Worm (Caenorhabditis elegans) whole organism, young adult: Measurements from ENCODE around the gene hmgr-1.

ENCODE experiments used
- C06A6.2 ChIP-seq: fragments of 200-800 bp; sonication (Bioruptor generic); conservative IDR thresholded peaks from 2 replicates; pipeline ENCODE4 v1.3.6; 2022; ENCODE audit warnings: missing genetic modification characterization, missing compliant biosample characterization
- C17E4.6 ChIP-seq: fragments of 200-800 bp; sonication (Bioruptor generic); IDR thresholded peaks from 2 replicates; pipeline ENCODE4 v1.3.6; 2022; ENCODE audit warnings: missing genetic modification reagents, missing genetic modification characterization, missing compliant biosample characterization
- F22D6.2 ChIP-seq: sonication (generic microtip); optimal IDR thresholded peaks from 2 replicates; lab custom pipeline; 2016; ENCODE audit warnings: mild to moderate bottlenecking, missing genetic modification characterization, missing compliant biosample characterization
- F39B2.1 ChIP-seq: fragments of 200-800 bp; sonication (Bioruptor generic); IDR thresholded peaks from 2 replicates; pipeline ENCODE4 v1.3.6; 2022; ENCODE audit warnings: missing genetic modification reagents, missing genetic modification characterization, missing compliant biosample characterization
- F52B5.7 ChIP-seq: sonication (generic microtip); optimal IDR thresholded peaks from 2 replicates; lab custom pipeline; 2016; ENCODE audit warnings: mild to moderate bottlenecking, missing genetic modification characterization, missing compliant biosample characterization
- F55B11.4 ChIP-seq: sonication (generic microtip); optimal IDR thresholded peaks from 2 replicates; lab custom pipeline; 2016; ENCODE audit warnings: missing compliant biosample characterization, missing genetic modification characterization, borderline replicate concordance; ENCODE audit not compliant: insufficient read depth
- F57C9.4 ChIP-seq: sonication (generic microtip); optimal IDR thresholded peaks from 2 replicates; lab custom pipeline; 2017; ENCODE audit warnings: mild to moderate bottlenecking, missing genetic modification characterization, missing compliant biosample characterization
- Y53G8AR.9 ChIP-seq: fragments of 200-800 bp; sonication (Bioruptor generic); conservative IDR thresholded peaks from 2 replicates; pipeline ENCODE4 v1.3.6; 2022; ENCODE audit warnings: missing genetic modification reagents, missing genetic modification characterization, missing compliant biosample characterization
- Y56A3A.18 ChIP-seq: fragments of 200-800 bp; sonication (Bioruptor generic); IDR thresholded peaks from 2 replicates; pipeline ENCODE4 v1.3.6; 2022; ENCODE audit warnings: missing genetic modification reagents, missing genetic modification characterization, missing compliant biosample characterization
- Y95B8A.8 ChIP-seq: fragments of 200-800 bp; sonication (Bioruptor generic); IDR thresholded peaks from 2 replicates; pipeline ENCODE4 v1.3.6; 2022; ENCODE audit warnings: missing genetic modification reagents, missing genetic modification characterization, missing compliant biosample characterization
- aptf-3 ChIP-seq: fragments of 200-800 bp; sonication (Bioruptor generic); IDR thresholded peaks from 2 replicates; pipeline ENCODE4 v1.3.6; 2022; ENCODE audit warnings: missing genetic modification characterization, missing compliant biosample characterization
- attf-3 ChIP-seq: fragments of 200-800 bp; sonication (Bioruptor generic); conservative IDR thresholded peaks from 2 replicates; pipeline ENCODE4 v1.3.6; 2022; ENCODE audit warnings: missing genetic modification reagents, missing genetic modification characterization, missing compliant biosample characterization
- attf-5 ChIP-seq: fragments of 200-800 bp; sonication (Bioruptor generic); optimal IDR thresholded peaks from 2 replicates; lab custom pipeline; 2018; ENCODE audit warnings: mild to moderate bottlenecking, missing genetic modification characterization, missing compliant biosample characterization
- bed-2 ChIP-seq: fragments of 200-800 bp; sonication (Bioruptor generic); IDR thresholded peaks from 2 replicates; pipeline ENCODE4 v1.3.6; 2022; ENCODE audit warnings: missing genetic modification reagents, missing genetic modification characterization, missing compliant biosample characterization
- ceh-58 ChIP-seq: fragments of 200-800 bp; sonication (Bioruptor generic); IDR thresholded peaks from 2 replicates; pipeline ENCODE4 v1.3.6; 2022; ENCODE audit warnings: missing genetic modification characterization, missing compliant biosample characterization
- ceh-91 ChIP-seq: fragments of 200-800 bp; sonication (Bioruptor generic); IDR thresholded peaks from 2 replicates; pipeline ENCODE4 v1.3.6; 2022; ENCODE audit warnings: missing genetic modification reagents, missing genetic modification characterization, missing compliant biosample characterization
- dox-1 ChIP-seq: fragments of 200-800 bp; sonication (Bioruptor generic); IDR thresholded peaks from 2 replicates; pipeline ENCODE4 v1.3.6; 2022; ENCODE audit warnings: missing genetic modification reagents, missing genetic modification characterization, missing compliant biosample characterization
- dpl-1 ChIP-seq: fragments of 150-350 bp; optimal IDR thresholded peaks from 2 replicates; lab custom pipeline; 2014; ENCODE audit warnings: missing biosample characterization, missing genetic modification reagents, missing genetic modification characterization
- egl-18 ChIP-seq: fragments of 200-800 bp; sonication (Bioruptor generic); IDR thresholded peaks from 2 replicates; pipeline ENCODE4 v1.3.6; 2022; ENCODE audit warnings: missing genetic modification reagents, missing genetic modification characterization, missing compliant biosample characterization
- ets-4 ChIP-seq: fragments of 200-800 bp; sonication (Bioruptor generic); optimal IDR thresholded peaks from 2 replicates; lab custom pipeline; 2018; ENCODE audit warnings: mild to moderate bottlenecking, missing genetic modification characterization, missing compliant biosample characterization
- fkh-3 ChIP-seq: sonication (generic microtip); optimal IDR thresholded peaks from 2 replicates; lab custom pipeline; 2016; ENCODE audit warnings: mild to moderate bottlenecking, missing genetic modification characterization, missing compliant biosample characterization
- him-1 ChIP-seq: sonication (generic microtip); optimal IDR thresholded peaks from 2 replicates; lab custom pipeline; 2016; ENCODE audit warnings: missing genotype, missing genetic modification reagents, missing genetic modification characterization, missing compliant biosample characterization
- hlh-26 ChIP-seq: fragments of 200-800 bp; sonication (Bioruptor generic); conservative IDR thresholded peaks from 2 replicates; pipeline ENCODE4 v1.3.6; 2022; ENCODE audit warnings: missing genetic modification reagents, missing genetic modification characterization, missing compliant biosample characterization
- hrde-1 ChIP-seq: sonication (generic microtip); optimal IDR thresholded peaks from 2 replicates; lab custom pipeline; 2016; ENCODE audit warnings: missing genetic modification characterization, mild to moderate bottlenecking, missing compliant biosample characterization, moderate library complexity, missing genotype, missing genetic modification reagents, borderline replicate concordance
- let-526 ChIP-seq: fragments of 200-800 bp; sonication (Bioruptor generic); IDR thresholded peaks from 2 replicates; pipeline ENCODE4 v1.3.6; 2022; ENCODE audit warnings: missing genetic modification reagents, missing genetic modification characterization, missing compliant biosample characterization
- lin-26 ChIP-seq: fragments of 200-800 bp; sonication (Bioruptor generic); IDR thresholded peaks from 2 replicates; pipeline ENCODE4 v1.3.6; 2022; ENCODE audit warnings: missing genetic modification reagents, missing genetic modification characterization, missing compliant biosample characterization
- lin-35 ChIP-seq, 3 experiments: fragments of 150-350 bp in 2 of 3; sonication (generic microtip) in 1 of 3; optimal IDR thresholded peaks; 2 replicates each; lab custom pipeline; 2014 to 2018; ENCODE audit warnings: missing biosample characterization in 3 of 3, missing genetic modification characterization in 3 of 3, missing genetic modification reagents in 3 of 3
- lin-54 ChIP-seq: fragments of 200-800 bp; sonication (Bioruptor generic); optimal IDR thresholded peaks from 2 replicates; lab custom pipeline; 2018; ENCODE audit warnings: mild to moderate bottlenecking, missing genetic modification characterization, missing compliant biosample characterization
- lir-1 ChIP-seq: fragments of 200-800 bp; sonication (Bioruptor generic); conservative IDR thresholded peaks from 2 replicates; pipeline ENCODE4 v1.3.6; 2022; ENCODE audit warnings: missing genetic modification reagents, missing genetic modification characterization, missing compliant biosample characterization
- madf-10 ChIP-seq: sonication (generic microtip); optimal IDR thresholded peaks from 2 replicates; lab custom pipeline; 2016; ENCODE audit warnings: mild to moderate bottlenecking, missing genetic modification characterization, missing compliant biosample characterization
- madf-3 ChIP-seq: fragments of 200-800 bp; sonication (Bioruptor generic); IDR thresholded peaks from 2 replicates; pipeline ENCODE4 v1.3.6; 2022; ENCODE audit warnings: missing genetic modification reagents, missing genetic modification characterization, missing compliant biosample characterization
- mes-4 ChIP-seq: sonication (generic microtip); optimal IDR thresholded peaks from 2 replicates; lab custom pipeline; 2016; ENCODE audit warnings: missing genotype, missing genetic modification characterization, missing compliant biosample characterization
- mxl-1 ChIP-seq: sonication (generic microtip); optimal IDR thresholded peaks from 2 replicates; lab custom pipeline; 2016; ENCODE audit warnings: missing genetic modification characterization, missing compliant biosample characterization
- nhr-120 ChIP-seq: fragments of 200-800 bp; sonication (Bioruptor generic); IDR thresholded peaks from 2 replicates; pipeline ENCODE4 v1.3.6; 2022; ENCODE audit warnings: missing genetic modification characterization, missing compliant biosample characterization
- nhr-179 ChIP-seq: sonication (generic microtip); optimal IDR thresholded peaks from 2 replicates; lab custom pipeline; 2016; ENCODE audit warnings: mild to moderate bottlenecking, missing genetic modification characterization, missing compliant biosample characterization
- nhr-80 ChIP-seq: sonication (generic microtip); optimal IDR thresholded peaks from 2 replicates; lab custom pipeline; 2016; ENCODE audit warnings: missing genetic modification characterization, missing compliant biosample characterization
- rec-8 ChIP-seq, 2 experiments: sonication (generic microtip); optimal IDR thresholded peaks; 2 replicates each; lab custom pipeline; 2016; ENCODE audit warnings: mild to moderate bottlenecking in 2 of 2, missing genetic modification characterization in 2 of 2, missing genetic modification reagents in 2 of 2, missing genotype in 2 of 2, missing biosample characterization in 1 of 2, missing compliant biosample characterization in 1 of 2, moderate library complexity in 1 of 2
- repo-1 ChIP-seq: sonication (generic microtip); optimal IDR thresholded peaks from 2 replicates; lab custom pipeline; 2017; ENCODE audit warnings: mild to moderate bottlenecking, missing genetic modification characterization, missing compliant biosample characterization
- sea-2 ChIP-seq: fragments of 200-800 bp; sonication (Bioruptor generic); IDR thresholded peaks from 2 replicates; pipeline ENCODE4 v1.3.6; 2022; ENCODE audit warnings: missing genetic modification characterization, missing compliant biosample characterization
- snpc-1.3 ChIP-seq: sonication (generic microtip); optimal IDR thresholded peaks from 2 replicates; lab custom pipeline; 2017; ENCODE audit warnings: missing genetic modification characterization, mild to moderate bottlenecking, missing compliant biosample characterization, antibody characterized with exemption, moderate library complexity, missing genotype, missing genetic modification reagents; ENCODE audit not compliant: insufficient read depth
- somi-1 ChIP-seq: fragments of 200-800 bp; sonication (Bioruptor generic); optimal IDR thresholded peaks from 2 replicates; lab custom pipeline; 2018; ENCODE audit warnings: mild to moderate bottlenecking, missing genetic modification characterization, missing compliant biosample characterization
- tbp1 ChIP-seq: fragments of 200-800 bp; sonication (Bioruptor generic); optimal IDR thresholded peaks from 2 replicates; lab custom pipeline; 2018; ENCODE audit warnings: mild to moderate bottlenecking, missing genetic modification characterization, missing compliant biosample characterization
- tlf-1 ChIP-seq: fragments of 200-800 bp; sonication (Bioruptor generic); optimal IDR thresholded peaks from 2 replicates; lab custom pipeline; 2018; ENCODE audit warnings: mild to moderate bottlenecking, missing genetic modification characterization, missing compliant biosample characterization
- unc-130 ChIP-seq: sonication (generic microtip); optimal IDR thresholded peaks from 2 replicates; lab custom pipeline; 2016; ENCODE audit warnings: missing genetic modification reagents, missing genetic modification characterization, missing compliant biosample characterization
- zfh-2 ChIP-seq: fragments of 200-800 bp; sonication (Bioruptor generic); conservative IDR thresholded peaks from 2 replicates; pipeline ENCODE4 v1.3.6; 2022; ENCODE audit warnings: missing genetic modification reagents, missing genetic modification characterization, missing compliant biosample characterization
- ztf-22 ChIP-seq: fragments of 200-800 bp; sonication (Bioruptor generic); optimal IDR thresholded peaks from 2 replicates; lab custom pipeline; 2018; ENCODE audit warnings: mild to moderate bottlenecking, missing genetic modification characterization, moderate library complexity, missing compliant biosample characterization
- ztf-26 ChIP-seq: sonication (generic microtip); optimal IDR thresholded peaks from 2 replicates; lab custom pipeline; 2017; ENCODE audit warnings: missing genetic modification characterization, missing compliant biosample characterization
- ztf-3 ChIP-seq: fragments of 200-800 bp; sonication (Bioruptor generic); optimal IDR thresholded peaks from 2 replicates; lab custom pipeline; 2018; ENCODE audit warnings: mild to moderate bottlenecking, missing genetic modification characterization, missing compliant biosample characterization
- ztf-6 ChIP-seq: fragments of 200-800 bp; sonication (Bioruptor generic); IDR thresholded peaks from 2 replicates; pipeline ENCODE4 v1.3.6; 2022; ENCODE audit warnings: missing genetic modification reagents, missing genetic modification characterization, missing compliant biosample characterization

Gene hmgr-1

ce11 chrIII:7338693-7339092 lies 20.6 kb upstream of the hmgr-1 start, which contains the start of gene kap-1 (continued):
- no peak for TF ChIP-seq F57C9.4 (tag; lab: Kevin White, UChicago)
- TF ChIP-seq rec-8 (tag; optimal IDR thresholded peaks at IDR 0.05; lab: Kevin White, UChicago): no peak
- peak in 1 of 3 experiments; percentile 42 for TF ChIP-seq lin-35 (GFP tag; optimal IDR thresholded peaks at IDR 0.05; lab: Kevin White, UChicago)
- no peak for TF ChIP-seq somi-1 (GFP tag; lab: Kevin White, UChicago)
- TF ChIP-seq ztf-3 (GFP tag; lab: Kevin White, UChicago): peak; percentile 5
- TF ChIP-seq F22D6.2 (tag; lab: Kevin White, UChicago): no peak
- TF ChIP-seq Y95B8A.8 (GFP tag; lab: Robert Waterston, UW): no peak
- TF ChIP-seq F52B5.7 (tag; lab: Kevin White, UChicago): peak; percentile 76
- TF ChIP-seq C06A6.2 (GFP tag; lab: Robert Waterston, UW): no peak
- peak; percentile 71; the same call in 1 of the 2 replicates for TF ChIP-seq lin-26 (GFP tag; lab: Robert Waterston, UW)
- no peak for TF ChIP-seq attf-5 (GFP tag; lab: Kevin White, UChicago)
- peak; percentile 80 for TF ChIP-seq fkh-3 (tag; lab: Kevin White, UChicago)
- TF ChIP-seq nhr-179 (tag; lab: Kevin White, UChicago): no peak
- TF ChIP-seq repo-1: peak; percentile 73
- no peak; the same call in 1 of the 2 replicates for TF ChIP-seq Y53G8AR.9 (GFP tag; lab: Robert Waterston, UW)
- TF ChIP-seq ets-4: no peak
- TF ChIP-seq let-526 (GFP tag; lab: Robert Waterston, UW): peak; percentile 79; the same call in 1 of the 2 replicates
- TF ChIP-seq tbp1 (GFP tag; lab: Kevin White, UChicago): peak; percentile 32
- TF ChIP-seq unc-130: no peak
- TF ChIP-seq tlf-1 (GFP tag; lab: Kevin White, UChicago): peak; percentile 58
- TF ChIP-seq Y56A3A.18: peak; percentile 89; the same call in 1 of the 2 replicates
- TF ChIP-seq madf-3: no peak
- TF ChIP-seq nhr-80 (tag; lab: Kevin White, UChicago): no peak
- no peak for TF ChIP-seq mxl-1
- peak; percentile 58 for TF ChIP-seq hrde-1
- TF ChIP-seq nhr-120 (GFP tag; lab: Robert Waterston, UW): 0 out of 2 replicates have a peak, but pooled peaks have one; percentile 12
- no peak for TF ChIP-seq bed-2
- 0 out of 2 replicates have a peak, but pooled peaks have one; percentile 25 for TF ChIP-seq dox-1
- TF ChIP-seq ztf-6: no peak
- TF ChIP-seq C17E4.6 (GFP tag; lab: Robert Waterston, UW): no peak
- TF ChIP-seq ceh-91 (GFP tag; lab: Robert Waterston, UW): no peak
- TF ChIP-seq sea-2 (GFP tag; lab: Robert Waterston, UW): no peak
- TF ChIP-seq attf-3 (GFP tag; lab: Robert Waterston, UW): 0 out of 2 replicates have a peak, but pooled peaks have one; percentile 20
- no peak for TF ChIP-seq zfh-2 (GFP tag; lab: Robert Waterston, UW)
- no peak for TF ChIP-seq F55B11.4
- no peak for TF ChIP-seq ztf-26 (tag; lab: Kevin White, UChicago)
- TF ChIP-seq hlh-26 (GFP tag; lab: Robert Waterston, UW): 0 out of 2 replicates have a peak, but pooled peaks have one; percentile 32
- TF ChIP-seq him-1 (tag; lab: Kevin White, UChicago): peak; percentile 54
- TF ChIP-seq aptf-3 (GFP tag; lab: Robert Waterston, UW): no peak
- peak; percentile 7 for TF ChIP-seq snpc-1.3 (tag; lab: Kevin White, UChicago)
- no peak for TF ChIP-seq F39B2.1
- no peak for TF ChIP-seq ceh-58 (GFP tag; lab: Robert Waterston, UW)
- TF ChIP-seq dpl-1 (GFP tag; lab: Kevin White, UChicago): no peak
- peak; percentile 29 for TF ChIP-seq lin-54 (GFP tag; lab: Kevin White, UChicago)
- TF ChIP-seq egl-18 (GFP tag; lab: Robert Waterston, UW): no peak
- TF ChIP-seq lir-1: no peak
- TF ChIP-seq ztf-22 (GFP tag; lab: Kevin White, UChicago): peak; percentile 25
- no peak for TF ChIP-seq madf-10 (tag; lab: Kevin White, UChicago)
- TF ChIP-seq mes-4 (tag; lab: Kevin White, UChicago): peak; percentile 34
